Fruit fly (Drosophila melanogaster) whole organism, prepupa: ENCODE measurements around the gene CG31516.

Experiments used
- CG16779 ChIP-seq: fragments of 200-800 bp; sonication (Bioruptor generic); optimal IDR thresholded peaks from 3 replicates; lab custom pipeline; 2017; ENCODE audit warnings: missing biosample characterization, mild to moderate bottlenecking, missing genetic modification characterization
- CG34406 ChIP-seq: fragments of 200-800 bp; sonication (Bioruptor generic); optimal IDR thresholded peaks from 3 replicates; lab custom pipeline; 2016; ENCODE audit warnings: missing biosample characterization, missing genetic modification characterization
- Ets96B ChIP-seq: fragments of 200-800 bp; optimal IDR thresholded peaks from 2 replicates; lab custom pipeline; 2019; ENCODE audit warnings: missing biosample characterization, mild to moderate bottlenecking, missing genetic modification characterization, moderate library complexity
- Hr38 ChIP-seq: sonication (Bioruptor generic); optimal IDR thresholded peaks from 2 replicates; lab custom pipeline; 2016; ENCODE audit warnings: missing biosample characterization, missing genetic modification characterization
- OdsH ChIP-seq: fragments of 200-800 bp; sonication (Bioruptor generic); optimal IDR thresholded peaks from 3 replicates; lab custom pipeline; 2016; ENCODE audit warnings: missing biosample characterization, missing genetic modification characterization
- Sox102F ChIP-seq: fragments of 200-800 bp; sonication (Bioruptor generic); optimal IDR thresholded peaks from 2 replicates; lab custom pipeline; 2016; ENCODE audit warnings: missing biosample characterization, mild to moderate bottlenecking, missing genetic modification characterization
- achi ChIP-seq: fragments of 200-800 bp; sonication (Bioruptor generic); optimal IDR thresholded peaks from 3 replicates; lab custom pipeline; 2016; ENCODE audit warnings: missing biosample characterization, missing genetic modification characterization
- fd59A ChIP-seq: fragments of 200-800 bp; sonication (Bioruptor generic); optimal IDR thresholded peaks from 2 replicates; lab custom pipeline; 2017; ENCODE audit warnings: missing biosample characterization, mild to moderate bottlenecking, missing genetic modification characterization, missing genetic modification reagents

dm6 chr3R:4252943-4253342 lies 33.0 kb upstream of the CG31516 start, which contains the start of gene CG14644:
- TF ChIP-seq OdsH (GFP tag; lab: Kevin White, UChicago) (no peak), achi (GFP tag; lab: Kevin White, UChicago) (no peak), Ets96B (tag; lab: Kevin White, UChicago) (no peak), fd59A (GFP tag; lab: Kevin White, UChicago) (no peak), Sox102F (no peak), CG16779 (tag; lab: Kevin White, UChicago) (no peak), Hr38 (GFP tag; lab: Kevin White, UChicago) (no peak), CG34406 (GFP tag; lab: Kevin White, UChicago) (no peak)
